Worm (Caenorhabditis elegans): ENCODE measurements around the gene sec-3.

sec-3 gene

DNA sequence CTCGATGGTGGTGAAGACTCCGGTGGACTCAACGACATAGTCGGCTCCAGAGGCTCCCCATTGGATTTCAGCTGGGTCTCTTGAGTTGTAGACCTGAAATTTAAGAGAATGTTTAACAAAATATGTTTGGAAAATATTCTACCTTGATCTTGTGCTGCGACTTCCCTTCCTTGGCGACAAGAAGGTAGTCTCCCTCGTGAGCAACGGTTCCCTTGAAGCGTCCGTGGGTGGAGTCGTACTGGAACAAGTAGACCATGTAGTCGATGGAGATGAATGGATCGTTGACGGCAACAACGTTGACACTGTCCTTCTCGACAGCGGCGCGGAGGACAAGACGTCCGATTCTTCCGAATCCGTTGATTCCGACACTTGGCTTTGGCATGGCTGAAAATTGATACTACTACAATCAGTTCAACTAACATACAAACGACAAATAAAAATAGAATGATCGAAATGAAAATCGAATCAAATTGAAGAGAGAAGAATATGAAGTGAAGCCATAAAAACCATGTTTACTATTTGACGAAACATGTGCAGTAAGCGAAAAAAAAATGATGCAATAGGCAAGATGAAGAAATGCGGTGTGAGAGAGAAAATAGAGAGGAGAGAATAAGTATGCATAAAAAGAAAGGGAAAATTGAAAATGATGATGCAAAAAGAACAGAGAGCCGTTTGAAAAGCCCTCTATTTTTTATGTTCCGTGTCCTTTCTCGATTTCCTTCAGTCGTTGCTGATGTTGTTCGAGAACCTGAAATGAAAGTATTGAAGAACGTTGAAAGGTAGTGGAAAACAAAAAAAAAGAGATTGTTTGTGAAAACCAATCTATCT is 14.9 kb upstream of the sec-3 start, which contains the start of gene gpd-2:
gpd-2 (minus strand) TSS at position 384 of the 828 bp plus-strand sequence.
- TF ChIP-seq let-526 (GFP tag; IDR thresholded peaks at IDR 0.05): 0 out of 2 replicates have a peak, but pooled peaks have one; percentile 31
- TF ChIP-seq lin-26 (GFP tag; IDR thresholded peaks at IDR 0.05): no peak
- peak; percentile 23; the same call in 1 of the 2 replicates for TF ChIP-seq ekl-4 (GFP tag; IDR thresholded peaks at IDR 0.05)
- no peak for TF ChIP-seq unc-130 (GFP tag; optimal IDR thresholded peaks at IDR 0.05)
- TF ChIP-seq ztf-22 (GFP tag; optimal IDR thresholded peaks at IDR 0.05): no peak
- no peak; the same call in 1 of the 2 replicates for TF ChIP-seq sea-2 (GFP tag; IDR thresholded peaks at IDR 0.05)
- no peak for TF ChIP-seq B0019.2 (GFP tag; conservative IDR thresholded peaks at IDR 0.05)
- no peak for TF ChIP-seq ceh-40 (GFP tag; IDR thresholded peaks at IDR 0.05)
- TF ChIP-seq dox-1 (GFP tag; IDR thresholded peaks at IDR 0.05): 0 out of 2 replicates have a peak, but pooled peaks have one; percentile 22
- peak; percentile 80 for TF ChIP-seq ZK185.1 (tag; optimal IDR thresholded peaks at IDR 0.05; ENCODE audit: poor library complexity, severe bottlenecking)
- peak; percentile 66 for TF ChIP-seq nfyb-1 (GFP tag; IDR thresholded peaks at IDR 0.05)
- peak; percentile 43; the same call in 1 of the 2 replicates for TF ChIP-seq madf-3 (GFP tag; IDR thresholded peaks at IDR 0.05)
- TF ChIP-seq nhr-90 (tag; optimal IDR thresholded peaks at IDR 0.05): no peak

DNA sequence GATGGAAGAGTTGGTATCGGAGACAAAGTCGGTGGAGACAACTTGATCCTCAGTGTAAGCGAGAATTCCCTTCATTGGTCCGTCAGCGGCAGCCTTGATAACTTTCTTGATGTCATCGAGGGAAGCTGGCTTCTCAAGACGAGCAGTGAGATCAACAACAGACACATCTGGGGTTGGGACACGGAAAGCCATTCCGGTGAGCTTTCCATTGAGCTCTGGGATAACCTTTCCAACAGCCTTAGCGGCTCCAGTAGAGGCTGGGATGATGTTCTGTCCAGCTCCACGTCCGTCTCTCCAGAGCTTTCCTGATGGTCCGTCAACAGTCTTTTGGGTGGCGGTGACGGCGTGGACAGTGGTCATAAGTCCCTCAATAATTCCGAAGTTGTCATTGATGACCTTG is 14.0 kb upstream of the sec-3 start:
- TF ChIP-seq madf-3 (GFP tag; IDR thresholded peaks at IDR 0.05): 0 out of 2 replicates have a peak, but pooled peaks have one; percentile 58
- TF ChIP-seq egl-18 (GFP tag; IDR thresholded peaks at IDR 0.05): 0 out of 2 replicates have a peak, but pooled peaks have one; percentile 9
- peak; percentile 45 for TF ChIP-seq Y53G8AR.9 (GFP tag; conservative IDR thresholded peaks at IDR 0.05)

DNA sequence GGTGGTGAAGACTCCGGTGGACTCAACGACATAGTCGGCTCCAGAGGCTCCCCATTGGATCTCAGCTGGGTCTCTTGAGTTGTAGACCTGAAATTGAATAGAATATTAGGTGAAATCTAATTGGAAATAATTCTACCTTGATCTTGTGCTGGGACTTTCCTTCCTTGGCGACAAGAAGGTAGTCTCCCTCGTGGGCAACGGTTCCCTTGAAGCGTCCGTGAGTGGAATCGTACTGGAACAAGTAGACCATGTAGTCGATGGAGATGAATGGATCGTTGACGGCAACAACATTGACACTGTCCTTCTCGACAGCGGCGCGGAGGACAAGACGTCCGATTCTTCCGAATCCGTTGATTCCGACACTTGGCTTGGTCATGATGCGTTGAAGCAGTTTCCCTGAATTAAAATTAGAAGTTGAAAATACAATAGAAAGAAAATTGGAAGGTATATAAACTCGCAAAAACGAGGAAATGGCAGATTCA is 13.3 kb upstream of the sec-3 start, which contains the start of gene gpd-3:
gpd-3 (minus strand) TSS at position 396 of the 482 bp plus-strand sequence.
- TF ChIP-seq F10E7.11 (tag; optimal IDR thresholded peaks at IDR 0.05): no peak
- TF ChIP-seq B0035.1 (tag; optimal IDR thresholded peaks at IDR 0.05): peak; percentile 51
- TF ChIP-seq F37B4.10 (GFP tag; IDR thresholded peaks at IDR 0.05): 0 out of 2 replicates have a peak, but pooled peaks have one; percentile 20
- TF ChIP-seq F52B5.7 (tag; optimal IDR thresholded peaks at IDR 0.05): no peak
- no peak for TF ChIP-seq gei-17 (GFP tag; optimal IDR thresholded peaks at IDR 0.05)
- TF ChIP-seq ztf-6 (GFP tag; IDR thresholded peaks at IDR 0.05): 0 out of 2 replicates have a peak, but pooled peaks have one; percentile 16
- no peak for TF ChIP-seq sdz-38 (tag; optimal IDR thresholded peaks at IDR 0.05)
- TF ChIP-seq ceh-100 (GFP tag; IDR thresholded peaks at IDR 0.05): no peak
- no peak for TF ChIP-seq ets-4 (GFP tag; optimal IDR thresholded peaks at IDR 0.05)
- TF ChIP-seq mes-4 (tag; optimal IDR thresholded peaks at IDR 0.05): no peak
- no peak; the same call in 1 of the 2 replicates for TF ChIP-seq hmg-1.2 (GFP tag; IDR thresholded peaks at IDR 0.05)
- TF ChIP-seq hrde-1 (tag; optimal IDR thresholded peaks at IDR 0.05; ENCODE audit: borderline replicate concordance): no peak
- TF ChIP-seq Y56A3A.18 (GFP tag; IDR thresholded peaks at IDR 0.05): peak; percentile 59; the same call in 1 of the 2 replicates
- no peak for TF ChIP-seq K12H6.12 (tag; optimal IDR thresholded peaks at IDR 0.05)
- no peak for TF ChIP-seq Y95B8A.8 (GFP tag; IDR thresholded peaks at IDR 0.05)
- no peak; the same call in 1 of the 2 replicates for TF ChIP-seq B0336.3 (GFP tag; IDR thresholded peaks at IDR 0.05)
- TF ChIP-seq hmg-20 (GFP tag; IDR thresholded peaks at IDR 0.05): no peak
- TF ChIP-seq repo-1 (tag; optimal IDR thresholded peaks at IDR 0.05): peak; percentile 57
- TF ChIP-seq T07F8.4 (tag; optimal IDR thresholded peaks at IDR 0.05): no peak
- no peak for TF ChIP-seq sea-2 (GFP tag; IDR thresholded peaks at IDR 0.05)
- TF ChIP-seq C17E4.6 (GFP tag; IDR thresholded peaks at IDR 0.05): no peak
- TF ChIP-seq ama-1 (optimal IDR thresholded peaks at IDR 0.05): peak; percentile 71
- TF ChIP-seq ama-1 (GFP tag; optimal IDR thresholded peaks at IDR 0.05): no peak
- TF ChIP-seq aptf-2 (GFP tag; conservative IDR thresholded peaks at IDR 0.05): no peak
- TF ChIP-seq lag-1 (GFP tag; IDR thresholded peaks at IDR 0.05): 0 out of 2 replicates have a peak, but pooled peaks have one; percentile 6
- peak; percentile 28 for TF ChIP-seq tbp1 (GFP tag; optimal IDR thresholded peaks at IDR 0.05)
- peak; percentile 61; the same call in 1 of the 2 replicates for TF ChIP-seq lin-26 (GFP tag; IDR thresholded peaks at IDR 0.05)
- TF ChIP-seq attf-6 (GFP tag; IDR thresholded peaks at IDR 0.05): no peak
- no peak for TF ChIP-seq aptf-3 (GFP tag; IDR thresholded peaks at IDR 0.05)
- no peak for TF ChIP-seq snpc-1.1 (tag; optimal IDR thresholded peaks at IDR 0.05; ENCODE audit: insufficient read depth)
- peak; percentile 31; the same call in 1 of the 2 replicates for TF ChIP-seq nfyb-1 (GFP tag; IDR thresholded peaks at IDR 0.05)

All from whole organism, young adult.